Fruit fly (Drosophila melanogaster): ENCODE results near the gene lmgA.
A peak's percentile ranks its signal among the peaks of the same experiment; 100 is the strongest.

Gene lmgA

DNA sequence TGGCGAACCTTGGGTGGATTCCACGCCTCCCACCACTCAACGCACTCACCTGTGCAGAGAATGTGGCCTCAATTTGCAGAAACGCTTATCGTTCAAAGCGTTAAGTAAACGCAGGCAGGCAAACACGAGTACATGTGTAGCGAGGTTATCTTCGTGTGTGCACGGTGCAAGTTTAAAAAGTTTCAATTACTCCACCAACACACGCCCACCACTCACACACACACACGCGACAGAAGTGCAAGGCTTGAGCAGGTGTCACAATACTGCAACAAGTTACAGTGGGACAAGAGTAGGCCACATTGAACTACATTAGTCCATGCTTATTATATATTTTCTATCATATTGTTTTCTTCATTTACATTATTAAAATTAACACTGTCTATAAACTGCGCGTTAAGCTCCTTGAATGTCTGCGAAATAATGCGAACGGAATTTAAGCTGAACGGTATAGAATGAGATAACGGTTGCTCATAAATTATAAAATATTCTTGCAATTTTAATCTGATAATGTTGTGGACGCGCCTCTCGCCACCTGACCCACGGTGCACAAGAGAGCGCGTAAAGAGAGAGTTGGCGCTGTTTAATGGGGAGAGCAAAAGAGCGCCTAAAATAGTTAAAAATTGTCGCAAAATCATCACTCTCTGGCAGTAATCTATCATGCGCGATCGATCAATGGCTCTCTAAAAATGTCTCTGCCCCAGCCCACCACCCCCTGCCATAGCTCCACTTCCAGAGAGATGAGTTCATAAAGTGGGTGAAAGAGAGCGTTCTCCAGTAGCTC lies 6.3 kb upstream of the lmgA start (continued):
- no peak for TF ChIP-seq hth (optimal IDR thresholded peaks at IDR 0.05)
- TF ChIP-seq CG1603 (tag; optimal IDR thresholded peaks at IDR 0.05): peak; percentile 94
- peak; percentile 89 for TF ChIP-seq trh (GFP tag; optimal IDR thresholded peaks at IDR 0.05)
- TF ChIP-seq Hr39 (optimal IDR thresholded peaks at IDR 0.05): no peak
- TF ChIP-seq ac (GFP tag; optimal IDR thresholded peaks at IDR 0.05): peak; percentile 31

DNA sequence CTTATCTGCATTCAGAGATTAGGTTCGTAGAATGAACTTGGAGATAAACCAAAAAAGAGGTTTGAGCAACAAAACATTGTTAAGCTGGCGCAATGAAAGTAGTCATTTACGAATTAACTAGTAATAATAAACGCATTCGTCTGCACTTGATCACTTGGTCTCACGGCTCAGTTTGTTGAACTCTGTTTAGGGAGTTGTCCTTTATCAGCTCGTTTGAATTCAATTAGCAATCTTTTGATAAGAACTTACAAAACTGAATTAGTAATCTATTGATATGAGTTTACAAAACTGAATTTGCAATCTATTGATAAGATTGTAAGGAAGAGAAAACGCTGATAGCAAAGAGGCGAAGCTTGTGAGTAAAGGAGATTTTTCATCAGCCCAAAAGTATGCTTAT lies 5.7 kb upstream of the lmgA start:
- TF ChIP-seq CG2712 (tag; optimal IDR thresholded peaks at IDR 0.05) (no peak), Nf-YC (tag; optimal IDR thresholded peaks at IDR 0.05) (no peak), sob (GFP tag; IDR thresholded peaks at IDR 0.05) (no peak), exex (tag; optimal IDR thresholded peaks at IDR 0.05) (peak; percentile 100), CG7963 (GFP tag; IDR thresholded peaks at IDR 0.05; ENCODE audit: partially characterized antibody) (no peak), GATAe (GFP tag; conservative IDR thresholded peaks at IDR 0.05) (peak; percentile 63), chm (GFP tag; IDR thresholded peaks at IDR 0.05) (no peak), Side (GFP tag; optimal IDR thresholded peaks at IDR 0.05) (no peak), esg (GFP tag; conservative IDR thresholded peaks at IDR 0.05) (no peak), CG18619 (GFP tag; optimal IDR thresholded peaks at IDR 0.05) (no peak), sima (GFP tag; optimal IDR thresholded peaks at IDR 0.05) (no peak), grn (GFP tag; optimal IDR thresholded peaks at IDR 0.05) (peak; percentile 3), CG14860 (GFP tag; IDR thresholded peaks at IDR 0.05; ENCODE audit: partially characterized antibody) (no peak), grau (tag; optimal IDR thresholded peaks at IDR 0.05) (no peak), eve (GFP tag; optimal IDR thresholded peaks at IDR 0.05) (no peak), CG8089 (GFP tag; optimal IDR thresholded peaks at IDR 0.05) (no peak), dpn (GFP tag; optimal IDR thresholded peaks at IDR 0.05) (no peak), br (optimal IDR thresholded peaks at IDR 0.05) (no peak), CG7928 (GFP tag; optimal IDR thresholded peaks at IDR 0.05) (no peak), trem (tag; optimal IDR thresholded peaks at IDR 0.05) (no peak)

DNA sequence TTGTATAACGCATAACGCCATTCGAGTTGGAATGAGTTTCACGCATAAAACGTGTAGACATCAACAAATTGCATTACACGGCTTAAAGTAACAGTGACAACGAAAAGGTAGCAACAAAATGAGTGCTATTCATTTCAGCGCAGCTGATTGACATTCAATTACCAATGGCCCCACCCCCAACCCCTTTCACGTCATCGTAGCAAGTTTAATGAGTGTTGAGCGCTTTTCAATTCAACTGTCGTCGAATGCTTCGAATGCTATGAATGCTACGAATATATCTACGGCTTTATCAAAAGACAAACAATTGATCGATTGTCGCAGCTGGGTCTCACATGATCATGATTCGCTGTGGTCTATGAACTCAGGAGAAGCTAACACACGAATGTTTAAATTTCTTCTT lies 5.2 kb upstream of the lmgA start:
- peak; percentile 78 for TF ChIP-seq CG15601 (tag; optimal IDR thresholded peaks at IDR 0.05)
- no peak for TF ChIP-seq unpg (GFP tag; optimal IDR thresholded peaks at IDR 0.05)
- no peak for TF ChIP-seq CG7357 (GFP tag; IDR thresholded peaks at IDR 0.05)
- no peak for TF ChIP-seq dm (GFP tag; optimal IDR thresholded peaks at IDR 0.05)
- no peak for TF ChIP-seq Bdp1 (GFP tag; optimal IDR thresholded peaks at IDR 0.05)
- peak; percentile 54 for TF ChIP-seq lab (GFP tag; optimal IDR thresholded peaks at IDR 0.05)
- TF ChIP-seq CG15514 (GFP tag; optimal IDR thresholded peaks at IDR 0.05): no peak
- TF ChIP-seq D19A (tag; optimal IDR thresholded peaks at IDR 0.05): no peak
- TF ChIP-seq CG10431 (GFP tag; optimal IDR thresholded peaks at IDR 0.05): peak; percentile 16
- TF ChIP-seq twi (tag; optimal IDR thresholded peaks at IDR 0.05): peak; percentile 33
- no peak for TF ChIP-seq CG12299 (tag; optimal IDR thresholded peaks at IDR 0.05)
- peak; percentile 43 for TF ChIP-seq oc (tag; optimal IDR thresholded peaks at IDR 0.05)
- peak; percentile 16 for TF ChIP-seq kni (GFP tag; optimal IDR thresholded peaks at IDR 0.05)
- no peak for TF ChIP-seq CHES-1-like (GFP tag; optimal IDR thresholded peaks at IDR 0.05)
- no peak for TF ChIP-seq wdn (GFP tag; IDR thresholded peaks at IDR 0.05)
- no peak for TF ChIP-seq B-H1 (GFP tag; IDR thresholded peaks at IDR 0.05)
- no peak for TF ChIP-seq cg (GFP tag; optimal IDR thresholded peaks at IDR 0.05)
- TF ChIP-seq Sry-δ (GFP tag; optimal IDR thresholded peaks at IDR 0.05): no peak
- TF ChIP-seq CG32767 (GFP tag; IDR thresholded peaks at IDR 0.05): no peak
- TF ChIP-seq z (GFP tag; IDR thresholded peaks at IDR 0.05): peak; percentile 68
- no peak for TF ChIP-seq lov (optimal IDR thresholded peaks at IDR 0.05)
- 0 out of 3 replicates have a peak, but pooled peaks have one; percentile 25 for TF ChIP-seq lov (GFP tag; IDR thresholded peaks at IDR 0.05)
- TF ChIP-seq tna (GFP tag; IDR thresholded peaks at IDR 0.05; ENCODE audit: partially characterized antibody): no peak
- no peak for TF ChIP-seq CG2202 (tag; optimal IDR thresholded peaks at IDR 0.05)
- TF ChIP-seq h (optimal IDR thresholded peaks at IDR 0.05): no peak
- no peak for TF ChIP-seq Usf (GFP tag; optimal IDR thresholded peaks at IDR 0.05)
